Worm (Caenorhabditis elegans) whole organism, L3 larva: ENCODE results near the gene gon-4.

Experiments
- R02D3.7 ChIP-seq: fragments of 150-350 bp; optimal IDR thresholded peaks from 2 replicates; lab custom pipeline; 2014; ENCODE audit warnings: missing biosample characterization, missing genetic modification characterization
- ZK546.5 ChIP-seq: sonication (generic microtip); optimal IDR thresholded peaks from 2 replicates; lab custom pipeline; 2017; ENCODE audit warnings: missing biosample characterization, missing genetic modification characterization
- aly-2 ChIP-seq: fragments of 150-350 bp; optimal IDR thresholded peaks from 2 replicates; lab custom pipeline; 2014; ENCODE audit warnings: missing biosample characterization, missing genetic modification characterization
- ama-1 ChIP-seq: fragments of 150-350 bp; optimal IDR thresholded peaks from 2 replicates; lab custom pipeline; 2018
- ceh-16 ChIP-seq: sonication (generic microtip); optimal IDR thresholded peaks from 2 replicates; lab custom pipeline; 2017; ENCODE audit warnings: missing biosample characterization, missing genetic modification characterization
- ceh-28 ChIP-seq: fragments of 150-350 bp; optimal IDR thresholded peaks from 2 replicates; lab custom pipeline; 2014; ENCODE audit warnings: missing biosample characterization, missing genetic modification reagents, missing genetic modification characterization
- ceh-82 ChIP-seq: fragments of 150-350 bp; optimal IDR thresholded peaks from 2 replicates; lab custom pipeline; 2014; ENCODE audit warnings: missing biosample characterization, missing genetic modification characterization
- egl-27 ChIP-seq: sonication (generic microtip); optimal IDR thresholded peaks from 4 replicates; lab custom pipeline; 2017; ENCODE audit warnings: missing biosample characterization, missing genetic modification reagents, missing genetic modification characterization
- egl-5 ChIP-seq: fragments of 150-350 bp; optimal IDR thresholded peaks from 2 replicates; lab custom pipeline; 2017; ENCODE audit warnings: missing biosample characterization, missing genetic modification reagents, missing genetic modification characterization, inconsistent platforms
- elt-2 ChIP-seq: sonication (generic microtip); optimal IDR thresholded peaks from 2 replicates; lab custom pipeline; 2016; ENCODE audit warnings: missing genetic modification reagents, mild to moderate bottlenecking, missing genetic modification characterization, missing compliant biosample characterization
- elt-3 ChIP-seq, 3 experiments: fragments of 150-350 bp in 1 of 3; sonication (generic microtip) in 2 of 3; optimal IDR thresholded peaks; 2 replicates in 2 of 3; 4 replicates in 1 of 3; lab custom pipeline; 2014 to 2017; ENCODE audit warnings: missing biosample characterization in 3 of 3, missing genetic modification characterization in 3 of 3
- eor-1 ChIP-seq, 2 experiments: fragments of 150-350 bp; optimal IDR thresholded peaks; 2 replicates each; lab custom pipeline; 2014 to 2018; ENCODE audit warnings: missing biosample characterization in 2 of 2, missing genetic modification characterization in 2 of 2
- fkh-2 ChIP-seq: fragments of 150-350 bp; optimal IDR thresholded peaks from 2 replicates; lab custom pipeline; 2014; ENCODE audit warnings: missing biosample characterization, missing genetic modification reagents, missing genetic modification characterization
- fos-1 ChIP-seq: fragments of 150-350 bp; optimal IDR thresholded peaks from 2 replicates; lab custom pipeline; 2014; ENCODE audit warnings: missing biosample characterization, missing genetic modification characterization
- hmg-11 ChIP-seq: sonication (generic microtip); optimal IDR thresholded peaks from 2 replicates; lab custom pipeline; 2016; ENCODE audit warnings: missing genetic modification characterization, missing compliant biosample characterization
- jun-1 ChIP-seq: fragments of 150-350 bp; optimal IDR thresholded peaks from 2 replicates; lab custom pipeline; 2014; ENCODE audit warnings: missing biosample characterization, missing genetic modification reagents, missing genetic modification characterization
- lin-15B ChIP-seq: fragments of 150-350 bp; optimal IDR thresholded peaks from 2 replicates; lab custom pipeline; 2014; ENCODE audit warnings: missing biosample characterization, missing genetic modification characterization
- lin-39 ChIP-seq: fragments of 150-350 bp; optimal IDR thresholded peaks from 2 replicates; lab custom pipeline; 2018; ENCODE audit warnings: missing biosample characterization, missing genetic modification reagents, missing genetic modification characterization
- mdl-1 ChIP-seq: fragments of 150-350 bp; optimal IDR thresholded peaks from 2 replicates; lab custom pipeline; 2014; ENCODE audit warnings: missing biosample characterization, missing genetic modification characterization
- nfya-1 ChIP-seq: sonication (generic microtip); optimal IDR thresholded peaks from 2 replicates; lab custom pipeline; 2017; ENCODE audit warnings: missing genetic modification characterization, mild to moderate bottlenecking, missing compliant biosample characterization, antibody characterized with exemption, moderate library complexity; ENCODE audit not compliant: insufficient read depth
- nhr-12 ChIP-seq: fragments of 150-350 bp; optimal IDR thresholded peaks from 2 replicates; lab custom pipeline; 2014; ENCODE audit warnings: missing biosample characterization, missing genetic modification characterization
- nhr-23 ChIP-seq: fragments of 150-350 bp; optimal IDR thresholded peaks from 2 replicates; lab custom pipeline; 2014; ENCODE audit warnings: missing biosample characterization, missing genetic modification reagents, missing genetic modification characterization
- nhr-25 ChIP-seq: sonication (generic microtip); optimal IDR thresholded peaks from 2 replicates; lab custom pipeline; 2017; ENCODE audit warnings: missing biosample characterization, missing genetic modification characterization
- nhr-28 ChIP-seq: fragments of 150-350 bp; optimal IDR thresholded peaks from 2 replicates; lab custom pipeline; 2014; ENCODE audit warnings: missing biosample characterization, missing genetic modification characterization
- nhr-43 ChIP-seq: sonication (generic microtip); optimal IDR thresholded peaks from 2 replicates; lab custom pipeline; 2016; ENCODE audit warnings: mild to moderate bottlenecking, missing genetic modification characterization, missing compliant biosample characterization; ENCODE audit not compliant: poor library complexity, severe bottlenecking
- nhr-67 ChIP-seq: fragments of 150-350 bp; optimal IDR thresholded peaks from 2 replicates; lab custom pipeline; 2014; ENCODE audit warnings: missing biosample characterization, missing genetic modification characterization
- nhr-76 ChIP-seq: fragments of 150-350 bp; sonication (generic microtip); optimal IDR thresholded peaks from 5 replicates; lab custom pipeline; 2014; ENCODE audit warnings: missing biosample characterization, missing genetic modification characterization
- pqm-1 ChIP-seq: fragments of 150-350 bp; optimal IDR thresholded peaks from 2 replicates; lab custom pipeline; 2017; ENCODE audit warnings: missing biosample characterization, missing genetic modification characterization, inconsistent platforms
- snpc-4 ChIP-seq: fragments of 150-350 bp; optimal IDR thresholded peaks from 2 replicates; lab custom pipeline; 2014; ENCODE audit warnings: missing biosample characterization, missing genetic modification characterization
- tbx-2 ChIP-seq: sonication (generic microtip); optimal IDR thresholded peaks from 2 replicates; lab custom pipeline; 2016; ENCODE audit warnings: mild to moderate bottlenecking, missing genetic modification characterization, missing compliant biosample characterization
- unc-39 ChIP-seq: sonication (generic microtip); optimal IDR thresholded peaks from 4 replicates; lab custom pipeline; 2017; ENCODE audit warnings: missing biosample characterization, missing genetic modification characterization
- zag-1 ChIP-seq: fragments of 150-350 bp; optimal IDR thresholded peaks from 2 replicates; lab custom pipeline; 2014; ENCODE audit warnings: missing biosample characterization, missing genetic modification characterization
- ztf-11 ChIP-seq: fragments of 150-350 bp; optimal IDR thresholded peaks from 2 replicates; lab custom pipeline; 2014; ENCODE audit warnings: missing biosample characterization, missing genetic modification characterization
- ztf-4 ChIP-seq: fragments of 150-350 bp; optimal IDR thresholded peaks from 2 replicates; lab custom pipeline; 2014; ENCODE audit warnings: missing biosample characterization, missing genetic modification characterization

Gene gon-4

DNA sequence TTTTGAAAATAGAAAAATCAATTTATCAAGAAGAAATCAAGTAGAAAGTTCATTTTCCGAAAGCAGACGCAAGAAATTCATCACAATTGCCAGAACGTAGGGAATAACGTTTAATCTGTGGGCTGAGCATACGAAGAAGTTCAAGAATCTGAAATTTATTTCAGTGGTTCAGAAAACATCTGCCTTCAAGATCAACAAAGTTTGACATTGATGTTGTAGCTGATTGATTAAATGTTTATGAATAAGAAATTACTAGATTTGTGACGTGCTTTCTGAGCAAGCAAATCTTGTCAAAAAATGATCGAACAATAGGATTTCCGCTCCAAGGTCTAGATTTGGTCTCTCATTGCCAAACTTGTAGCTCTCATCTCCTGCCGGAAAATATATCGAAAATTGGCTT lies 8.6 kb downstream of the gon-4 start, which contains the start of gene K04D7.6:
Gene K04D7.6, minus strand, starts transcription at position 101 of the 400 bp plus-strand sequence.
- TF ChIP-seq nhr-23 (tag; lab: Kevin White, UChicago) (no peak), ceh-82 (tag; lab: Kevin White, UChicago) (no peak), ztf-11 (tag; lab: Kevin White, UChicago) (no peak), elt-3 (tag; optimal IDR thresholded peaks at IDR 0.05; lab: Kevin White, UChicago) (no peak), ceh-28 (tag; lab: Kevin White, UChicago) (no peak), ama-1 (lab: Kevin White, UChicago) (no peak)

DNA sequence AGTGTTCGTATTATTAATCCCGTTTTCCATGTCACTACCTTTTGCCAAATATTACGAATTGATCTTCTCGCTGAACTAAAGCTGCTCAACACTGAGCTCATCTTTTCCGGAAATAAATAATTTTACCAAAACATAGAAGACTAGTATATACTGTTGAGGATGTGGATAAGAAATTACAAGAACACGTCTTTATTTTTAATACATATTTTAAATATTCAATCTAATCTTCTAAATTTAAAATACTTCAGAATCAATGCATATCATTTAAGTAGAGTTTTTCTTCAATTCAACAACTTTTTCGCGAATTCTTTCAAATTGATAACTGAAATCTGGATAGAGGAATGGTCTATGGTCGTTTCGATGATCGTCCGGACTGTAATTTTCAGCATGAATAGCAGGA lies 17.2 kb downstream of the gon-4 start, which contains the start of gene abt-1:
Gene abt-1, minus strand, starts transcription at position 101 of the 400 bp plus-strand sequence.
- no peak for TF ChIP-seq aly-2 (tag; lab: Kevin White, UChicago)
- no peak for TF ChIP-seq lin-15B (tag; lab: Kevin White, UChicago)
- no peak for TF ChIP-seq fos-1
- no peak for TF ChIP-seq zag-1 (tag; lab: Kevin White, UChicago)
- TF ChIP-seq nhr-76 (tag; lab: Kevin White, UChicago), result no peak
- no peak for TF ChIP-seq eor-1 (tag; optimal IDR thresholded peaks at IDR 0.05; lab: Kevin White, UChicago)
- TF ChIP-seq nhr-67 (tag; lab: Kevin White, UChicago), result no peak
- no peak for TF ChIP-seq lin-39
- no peak for TF ChIP-seq ztf-4 (tag; lab: Kevin White, UChicago)
- TF ChIP-seq hmg-11 (tag; lab: Kevin White, UChicago), result no peak
- TF ChIP-seq ztf-11 (tag; lab: Kevin White, UChicago), result no peak
- no peak for TF ChIP-seq ama-1 (lab: Kevin White, UChicago)
- TF ChIP-seq tbx-2 (tag; lab: Kevin White, UChicago), result no peak

- TF ChIP-seq fos-1 (no peak), nhr-28 (tag; lab: Kevin White, UChicago) (no peak), nhr-25 (no peak), ama-1 (lab: Kevin White, UChicago) (no peak), ZK546.5 (no peak), R02D3.7 (tag; lab: Kevin White, UChicago) (no peak), zag-1 (tag; lab: Kevin White, UChicago) (no peak), pqm-1 (no peak), elt-3 (tag; optimal IDR thresholded peaks at IDR 0.05; lab: Kevin White, UChicago) (no peak), ceh-82 (tag; lab: Kevin White, UChicago) (no peak)
- TF ChIP-seq, all 47 proteins: peak for 0
Measured at ce11 chrIV:10215393-10215792, 17.8 kb downstream of the gon-4 start.

ce11 chrIV:10216078-10216477 lies 18.5 kb downstream of the gon-4 start, which contains the start of gene col-124:
TSS of gene col-124 (plus strand) at chrIV:10216451.
- no peak for TF ChIP-seq egl-5 (tag; lab: Kevin White, UChicago)
- TF ChIP-seq elt-3 (tag; optimal IDR thresholded peaks at IDR 0.05; lab: Kevin White, UChicago), result no peak
- no peak for TF ChIP-seq ceh-16
- no peak for TF ChIP-seq ceh-82 (tag; lab: Kevin White, UChicago)
- TF ChIP-seq nhr-67 (tag; lab: Kevin White, UChicago), result no peak
- TF ChIP-seq nhr-12 (tag; lab: Kevin White, UChicago), result no peak
- no peak for TF ChIP-seq fkh-2 (tag; lab: Kevin White, UChicago)
- TF ChIP-seq ceh-28 (tag; lab: Kevin White, UChicago), result no peak

ce11 chrIV:10216704-10217296 lies 19.2 kb downstream of the gon-4 start:
- TF ChIP-seq ztf-11 (tag; lab: Kevin White, UChicago), result no peak
- no peak for TF ChIP-seq snpc-4 (tag; lab: Kevin White, UChicago)
- TF ChIP-seq egl-27, result no peak
- TF ChIP-seq mdl-1 (tag; lab: Kevin White, UChicago), result no peak
- no peak for TF ChIP-seq elt-2 (tag; lab: Kevin White, UChicago)
- no peak for TF ChIP-seq aly-2 (tag; lab: Kevin White, UChicago)
- TF ChIP-seq nhr-12 (tag; lab: Kevin White, UChicago), result no peak
- TF ChIP-seq ceh-28 (tag; lab: Kevin White, UChicago), result no peak
- TF ChIP-seq ceh-16, result no peak
- TF ChIP-seq jun-1 (tag; lab: Kevin White, UChicago), result no peak

- TF ChIP-seq nfya-1 (tag; lab: Kevin White, UChicago) (no peak), nhr-43 (no peak), snpc-4 (tag; lab: Kevin White, UChicago) (no peak), ceh-28 (tag; lab: Kevin White, UChicago) (no peak), egl-27 (no peak), elt-2 (tag; lab: Kevin White, UChicago) (no peak), ceh-16 (no peak), ZK546.5 (no peak), fkh-2 (tag; lab: Kevin White, UChicago) (no peak), nhr-25 (no peak), R02D3.7 (tag; lab: Kevin White, UChicago) (no peak), unc-39 (tag; lab: Kevin White, UChicago) (no peak)
- TF ChIP-seq, all 47 proteins: peak for 0
Measured at ce11 chrIV:10219208-10219607, 21.6 kb downstream of the gon-4 start, which contains the start of gene qns-1. TSS of gene qns-1 (minus strand) at chrIV:10219308.
